Fruit fly (Drosophila melanogaster): Measurements from ENCODE around the gene Lip1.

Gene Lip1

dm6 chr2L:10684309-10684708, 17.0 kb downstream of the Lip1 start, which contains the start of gene CG7299:
Gene CG7299, minus strand, starts transcription at chr2L:10684409.
- TF ChIP-seq vri (GFP tag; optimal IDR thresholded peaks at IDR 0.05) = no peak
- no peak for TF ChIP-seq CG4318 (GFP tag; optimal IDR thresholded peaks at IDR 0.05)
- no peak for TF ChIP-seq Ets96B (tag; optimal IDR thresholded peaks at IDR 0.05)

dm6 chr2L:10682912-10683311, 18.4 kb downstream of the Lip1 start:
- no peak for TF ChIP-seq ss (GFP tag; optimal IDR thresholded peaks at IDR 0.05)
- TF ChIP-seq topi (GFP tag; optimal IDR thresholded peaks at IDR 0.05) = no peak
- no peak for TF ChIP-seq CG6163 (GFP tag; IDR thresholded peaks at IDR 0.05)
- TF ChIP-seq CG11902 (GFP tag; optimal IDR thresholded peaks at IDR 0.05) = no peak
- TF ChIP-seq salr (GFP tag; optimal IDR thresholded peaks at IDR 0.05) = no peak
- TF ChIP-seq CG11762 (GFP tag; optimal IDR thresholded peaks at IDR 0.05; ENCODE audit: insufficient read depth) = no peak
- no peak for TF ChIP-seq Met (GFP tag; optimal IDR thresholded peaks at IDR 0.05)
- TF ChIP-seq Sox102F (GFP tag; optimal IDR thresholded peaks at IDR 0.05) = no peak
- no peak for TF ChIP-seq CG9139 (GFP tag; optimal IDR thresholded peaks at IDR 0.05)
- TF ChIP-seq CG7368 (GFP tag; optimal IDR thresholded peaks at IDR 0.05) = no peak
- no peak for TF ChIP-seq svp (GFP tag)
- no peak for TF ChIP-seq Hr38 (GFP tag; optimal IDR thresholded peaks at IDR 0.05)
- no peak for TF ChIP-seq CG8319 (GFP tag; optimal IDR thresholded peaks at IDR 0.05)
- no peak for TF ChIP-seq esn (GFP tag; optimal IDR thresholded peaks at IDR 0.05)
- no peak for TF ChIP-seq CG6276 (GFP tag; optimal IDR thresholded peaks at IDR 0.05)
- no peak for TF ChIP-seq cyc (GFP tag; optimal IDR thresholded peaks at IDR 0.05)
- TF ChIP-seq Lpt (GFP tag; optimal IDR thresholded peaks at IDR 0.05) = no peak

dm6 chr2L:10682197-10682596, 19.1 kb downstream of the Lip1 start:
- TF ChIP-seq Smox (GFP tag; optimal IDR thresholded peaks at IDR 0.05) = no peak
- no peak for TF ChIP-seq topi (GFP tag; optimal IDR thresholded peaks at IDR 0.05)
- TF ChIP-seq CG16779 (tag; optimal IDR thresholded peaks at IDR 0.05) = no peak
- no peak for TF ChIP-seq fd59A (GFP tag; optimal IDR thresholded peaks at IDR 0.05)
- TF ChIP-seq Blimp-1 (GFP tag; optimal IDR thresholded peaks at IDR 0.05) = no peak
- TF ChIP-seq CG4318 (GFP tag; optimal IDR thresholded peaks at IDR 0.05) = no peak
- no peak for TF ChIP-seq eg (GFP tag; IDR thresholded peaks at IDR 0.05)
- no peak for TF ChIP-seq CG10669 (GFP tag; optimal IDR thresholded peaks at IDR 0.05)
- TF ChIP-seq CG3032 (tag; optimal IDR thresholded peaks at IDR 0.05) = no peak
- TF ChIP-seq svp (GFP tag) = no peak
- TF ChIP-seq CG9139 (GFP tag; optimal IDR thresholded peaks at IDR 0.05) = no peak
- no peak for TF ChIP-seq ss (GFP tag; optimal IDR thresholded peaks at IDR 0.05)
- TF ChIP-seq Hr39 (GFP tag; optimal IDR thresholded peaks at IDR 0.05) = no peak
- no peak for TF ChIP-seq Met (GFP tag; optimal IDR thresholded peaks at IDR 0.05)
- no peak for TF ChIP-seq Ets96B (tag; optimal IDR thresholded peaks at IDR 0.05)
- no peak for TF ChIP-seq acj6 (GFP tag; optimal IDR thresholded peaks at IDR 0.05)
- TF ChIP-seq lz (GFP tag; optimal IDR thresholded peaks at IDR 0.05) = no peak
- no peak for TF ChIP-seq CG32006 (GFP tag; optimal IDR thresholded peaks at IDR 0.05)
- TF ChIP-seq Hr4 (GFP tag; optimal IDR thresholded peaks at IDR 0.05) = no peak

DNA sequence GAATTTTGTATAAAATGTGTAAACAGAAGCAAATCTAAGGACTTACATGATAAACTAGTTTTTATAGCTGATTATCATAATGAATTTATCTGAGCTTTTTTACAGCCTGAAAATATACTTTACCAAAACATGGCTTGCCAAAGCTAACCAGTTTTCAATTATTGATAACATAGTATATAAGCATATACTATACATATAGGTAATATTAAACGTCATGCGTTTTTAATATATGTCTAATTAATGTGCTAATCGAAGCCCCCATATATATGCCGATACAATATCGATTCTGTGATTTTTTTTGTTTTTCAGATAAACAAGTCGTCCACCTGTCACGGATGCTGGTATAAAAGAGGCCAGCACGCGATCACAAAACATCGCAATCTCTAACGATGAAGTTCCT, 19.7 kb downstream of the Lip1 start, which contains the start of gene CG17107:
Gene CG17107 (plus strand): TSS at position 301 of the 400 bp plus-strand sequence.
- TF ChIP-seq Eip78C (GFP tag) (no peak), Sox14 (GFP tag; optimal IDR thresholded peaks at IDR 0.05) (no peak), CG6276 (GFP tag; optimal IDR thresholded peaks at IDR 0.05) (no peak), Blimp-1 (GFP tag; optimal IDR thresholded peaks at IDR 0.05) (no peak), salr (GFP tag; optimal IDR thresholded peaks at IDR 0.05) (no peak)

DNA sequence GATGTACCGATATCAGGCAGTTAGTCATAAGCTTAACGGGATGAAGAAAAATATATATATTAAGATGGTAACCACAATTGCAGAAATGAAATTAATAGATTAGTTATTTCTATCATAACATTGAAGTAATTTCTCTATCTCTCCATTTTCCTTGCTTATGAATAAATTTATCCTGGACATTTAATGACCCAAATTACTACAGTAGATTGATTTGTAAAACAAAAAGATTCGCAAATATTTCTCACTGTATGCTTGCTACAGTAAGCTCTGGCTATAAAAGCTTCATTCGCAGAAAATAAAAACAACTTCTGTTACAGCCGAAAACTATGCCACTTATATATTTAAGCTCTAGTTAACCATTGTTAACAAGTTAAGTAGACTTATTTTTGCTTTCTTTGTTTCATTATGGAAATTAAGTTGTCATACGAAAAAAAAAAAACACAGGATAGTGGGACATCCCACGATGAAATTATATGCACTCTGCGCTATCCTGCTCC, 20.7 kb downstream of the Lip1 start, which contains the start of gene CG17105:
Gene CG17105 (plus strand): TSS at position 447 of the 497 bp plus-strand sequence.
- TF ChIP-seq spab (GFP tag; optimal IDR thresholded peaks at IDR 0.05) = no peak
- no peak for TF ChIP-seq Lpt (GFP tag; optimal IDR thresholded peaks at IDR 0.05)
- TF ChIP-seq Sox102F (GFP tag; optimal IDR thresholded peaks at IDR 0.05) = no peak
- no peak for TF ChIP-seq pdm3 (GFP tag; optimal IDR thresholded peaks at IDR 0.05)
- no peak for TF ChIP-seq CG11762 (GFP tag; optimal IDR thresholded peaks at IDR 0.05; ENCODE audit: insufficient read depth)
- TF ChIP-seq Hr39 (GFP tag; optimal IDR thresholded peaks at IDR 0.05) = no peak
- no peak for TF ChIP-seq svp (GFP tag)
- no peak for TF ChIP-seq Eip75B (GFP tag; optimal IDR thresholded peaks at IDR 0.05)
- no peak for TF ChIP-seq CG8632 (GFP tag; optimal IDR thresholded peaks at IDR 0.05)
- no peak for TF ChIP-seq lz (GFP tag; optimal IDR thresholded peaks at IDR 0.05)
- TF ChIP-seq CG6792 (GFP tag; optimal IDR thresholded peaks at IDR 0.05) = no peak
- TF ChIP-seq dac (GFP tag; optimal IDR thresholded peaks at IDR 0.05) = no peak
- no peak for TF ChIP-seq vri (GFP tag; optimal IDR thresholded peaks at IDR 0.05)
- no peak for TF ChIP-seq CG10631 (GFP tag; optimal IDR thresholded peaks at IDR 0.05)
- TF ChIP-seq topi (GFP tag; optimal IDR thresholded peaks at IDR 0.05) = no peak
- TF ChIP-seq CG15336 (GFP tag; IDR thresholded peaks at IDR 0.05) = peak; percentile 61
- no peak for TF ChIP-seq fd85E (GFP tag; optimal IDR thresholded peaks at IDR 0.05)
- TF ChIP-seq acj6 (GFP tag; optimal IDR thresholded peaks at IDR 0.05) = peak; percentile 0
- TF ChIP-seq achi (GFP tag; optimal IDR thresholded peaks at IDR 0.05) = no peak
- TF ChIP-seq Hr4 (GFP tag; optimal IDR thresholded peaks at IDR 0.05) = peak; percentile 48
